Worm (Caenorhabditis elegans) whole organism, early embryonic: ENCODE data around the gene C35B1.2.
"Not testable (repeated sequence)": the region's sequence is repeated elsewhere in the genome, so short reads cannot be mapped to it uniquely, and the experiment has no call there.

Source experiments
- ama-1 ChIP-seq: fragments of 150-350 bp; optimal IDR thresholded peaks from 2 replicates; lab custom pipeline; 2014
- ceh-36 ChIP-seq: sonication (generic microtip); optimal IDR thresholded peaks from 2 replicates; lab custom pipeline; 2016; ENCODE audit warnings: missing genetic modification characterization, inconsistent platforms, missing compliant biosample characterization
- ets-7 ChIP-seq: sonication (generic microtip); optimal IDR thresholded peaks from 2 replicates; lab custom pipeline; 2016; ENCODE audit warnings: missing genotype, missing genetic modification characterization, missing compliant biosample characterization
- hmbx-1 ChIP-seq: sonication (generic microtip); optimal IDR thresholded peaks from 2 replicates; lab custom pipeline; 2016; ENCODE audit warnings: mild to moderate bottlenecking, missing genetic modification characterization, missing compliant biosample characterization
- pes-1 ChIP-seq: fragments of 200-800 bp; sonication (Bioruptor generic); IDR thresholded peaks from 2 replicates; pipeline ENCODE4 v1.3.6; 2022; ENCODE audit warnings: missing genetic modification reagents, missing genetic modification characterization, missing compliant biosample characterization
- scrt-1 ChIP-seq: fragments of 200-800 bp; sonication (Bioruptor generic); IDR thresholded peaks from 2 replicates; pipeline ENCODE4 v1.3.6; 2022; ENCODE audit warnings: missing genetic modification characterization, missing compliant biosample characterization
- tbx-37 ChIP-seq: fragments of 200-800 bp; sonication (Bioruptor generic); conservative IDR thresholded peaks from 2 replicates; pipeline ENCODE4 v1.3.6; 2022; ENCODE audit warnings: missing genetic modification reagents, missing genetic modification characterization, missing compliant biosample characterization

DNA sequence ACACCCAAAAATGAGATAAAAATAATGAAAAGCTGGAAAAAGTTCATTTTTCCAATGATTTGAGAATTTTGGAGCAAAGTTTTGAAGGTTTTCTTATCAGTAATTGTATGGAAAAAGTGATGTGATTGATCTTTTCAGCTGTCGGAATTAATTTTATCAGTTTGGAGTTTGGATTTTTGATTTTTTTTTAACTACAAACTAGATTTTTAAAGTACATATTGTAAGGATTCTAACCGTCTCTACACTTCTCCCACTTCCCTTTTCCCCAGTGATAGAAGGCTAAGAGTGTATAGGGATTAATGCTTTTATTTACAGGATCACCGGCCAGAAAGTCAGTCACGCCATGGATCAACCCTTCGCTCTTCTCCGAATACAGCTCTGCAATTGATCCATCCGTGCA is 39.6 kb downstream of the C35B1.2 start, which contains the start of gene F49F1.7:
- not testable (repeated sequence) for TF ChIP-seq ceh-36 (tag; lab: Kevin White, UChicago); ets-7 (tag; lab: Kevin White, UChicago); hmbx-1 (tag; lab: Kevin White, UChicago); ama-1 (lab: Kevin White, UChicago); pes-1; tbx-37; scrt-1
